Fruit fly (Drosophila melanogaster) whole organism, prepupa: Measurements from ENCODE around the gene U2af38.

ENCODE experiments used
- CG11294 ChIP-seq: fragments of 200-800 bp; sonication (Bioruptor generic); IDR thresholded peaks from 2 replicates; pipeline ENCODE4 v1.3.6; 2022; ENCODE audit warnings: missing biosample characterization, missing genetic modification characterization
- CG11762 ChIP-seq: fragments of 200-800 bp; sonication (Bioruptor generic); optimal IDR thresholded peaks from 3 replicates; lab custom pipeline; 2016; ENCODE audit warnings: missing biosample characterization, missing genetic modification characterization; ENCODE audit not compliant: insufficient read depth
- CG15336 ChIP-seq: fragments of 200-800 bp; sonication (Bioruptor generic); IDR thresholded peaks from 2 replicates; pipeline ENCODE4 v1.3.6; 2022; ENCODE audit warnings: missing biosample characterization, missing genetic modification characterization
- CG1621 ChIP-seq: fragments of 200-800 bp; sonication (Bioruptor generic); optimal IDR thresholded peaks from 3 replicates; lab custom pipeline; 2018; ENCODE audit warnings: missing biosample characterization, mild to moderate bottlenecking, missing genetic modification characterization
- CG16779 ChIP-seq: fragments of 200-800 bp; sonication (Bioruptor generic); optimal IDR thresholded peaks from 3 replicates; lab custom pipeline; 2017; ENCODE audit warnings: missing biosample characterization, mild to moderate bottlenecking, missing genetic modification characterization
- CG3032 ChIP-seq: fragments of 200-800 bp; optimal IDR thresholded peaks from 2 replicates; lab custom pipeline; 2019; ENCODE audit warnings: missing biosample characterization, mild to moderate bottlenecking, missing genetic modification characterization, moderate library complexity
- CG31627 ChIP-seq: fragments of 200-800 bp; sonication (Bioruptor generic); optimal IDR thresholded peaks from 3 replicates; lab custom pipeline; 2016; ENCODE audit warnings: missing biosample characterization, missing genetic modification characterization
- CG32006 ChIP-seq: fragments of 200-800 bp; sonication (Bioruptor generic); optimal IDR thresholded peaks from 3 replicates; lab custom pipeline; 2017; ENCODE audit warnings: missing biosample characterization, mild to moderate bottlenecking, missing genetic modification characterization
- CG3919 ChIP-seq: fragments of 200-800 bp; sonication (Bioruptor generic); optimal IDR thresholded peaks from 3 replicates; lab custom pipeline; 2016; ENCODE audit warnings: missing biosample characterization, missing genetic modification characterization
- CG6163 ChIP-seq: fragments of 200-800 bp; sonication (Bioruptor generic); IDR thresholded peaks from 3 replicates; pipeline ENCODE4 v1.3.6; 2022; ENCODE audit warnings: missing biosample characterization, missing genetic modification characterization
- CG6276 ChIP-seq: fragments of 200-800 bp; sonication (Bioruptor generic); optimal IDR thresholded peaks from 2 replicates; lab custom pipeline; 2017; ENCODE audit warnings: missing biosample characterization, mild to moderate bottlenecking, missing genetic modification characterization
- CG6792 ChIP-seq: fragments of 200-800 bp; sonication (Bioruptor generic); optimal IDR thresholded peaks from 3 replicates; lab custom pipeline; 2016; ENCODE audit warnings: missing biosample characterization, missing genetic modification characterization
- CG6854 ChIP-seq: fragments of 200-800 bp; sonication (Bioruptor generic); optimal IDR thresholded peaks from 2 replicates; lab custom pipeline; 2017; ENCODE audit warnings: missing biosample characterization, mild to moderate bottlenecking, missing genetic modification characterization
- CG7368 ChIP-seq: fragments of 200-800 bp; sonication (Bioruptor generic); optimal IDR thresholded peaks from 3 replicates; lab custom pipeline; 2016; ENCODE audit warnings: missing biosample characterization, missing genetic modification characterization
- CG8119 ChIP-seq: fragments of 200-800 bp; sonication (Bioruptor generic); IDR thresholded peaks from 3 replicates; pipeline ENCODE4 v1.3.6; 2022; ENCODE audit warnings: missing biosample characterization, missing genetic modification characterization
- CG8319 ChIP-seq: fragments of 200-800 bp; sonication (Bioruptor generic); optimal IDR thresholded peaks from 3 replicates; lab custom pipeline; 2016; ENCODE audit warnings: missing biosample characterization, missing genetic modification characterization
- CG9139 ChIP-seq: fragments of 200-800 bp; sonication (Bioruptor generic); optimal IDR thresholded peaks from 3 replicates; lab custom pipeline; 2017; ENCODE audit warnings: missing biosample characterization, mild to moderate bottlenecking, missing genetic modification characterization
- Eip78C ChIP-seq: fragments of 200-800 bp; sonication (Bioruptor generic); peaks from one replicate; lab custom pipeline; 2016; ENCODE audit warnings: missing biosample characterization, missing genetic modification characterization
- Eip93F ChIP-seq: fragments of 200-800 bp; sonication (Bioruptor generic); optimal IDR thresholded peaks from 2 replicates; lab custom pipeline; 2016; ENCODE audit warnings: missing biosample characterization, mild to moderate bottlenecking, missing genetic modification characterization
- Ets21C ChIP-seq: fragments of 200-800 bp; sonication (Bioruptor generic); optimal IDR thresholded peaks from 3 replicates; lab custom pipeline; 2016; ENCODE audit warnings: missing biosample characterization, missing genetic modification characterization
- Ets96B ChIP-seq: fragments of 200-800 bp; optimal IDR thresholded peaks from 2 replicates; lab custom pipeline; 2019; ENCODE audit warnings: missing biosample characterization, mild to moderate bottlenecking, missing genetic modification characterization, moderate library complexity
- Hr4 ChIP-seq: fragments of 200-800 bp; sonication (Bioruptor generic); optimal IDR thresholded peaks from 3 replicates; lab custom pipeline; 2016; ENCODE audit warnings: missing biosample characterization, missing genetic modification characterization
- Lpt ChIP-seq: fragments of 200-800 bp; sonication (Bioruptor generic); optimal IDR thresholded peaks from 3 replicates; lab custom pipeline; 2016; ENCODE audit warnings: missing biosample characterization, missing genetic modification characterization
- Met ChIP-seq: fragments of 200-800 bp; sonication (Bioruptor generic); optimal IDR thresholded peaks from 3 replicates; lab custom pipeline; 2016; ENCODE audit warnings: missing biosample characterization, missing genetic modification characterization
- OdsH ChIP-seq: fragments of 200-800 bp; sonication (Bioruptor generic); optimal IDR thresholded peaks from 3 replicates; lab custom pipeline; 2016; ENCODE audit warnings: missing biosample characterization, missing genetic modification characterization
- achi ChIP-seq: fragments of 200-800 bp; sonication (Bioruptor generic); optimal IDR thresholded peaks from 3 replicates; lab custom pipeline; 2016; ENCODE audit warnings: missing biosample characterization, missing genetic modification characterization
- acj6 ChIP-seq: fragments of 200-800 bp; sonication (Bioruptor generic); optimal IDR thresholded peaks from 3 replicates; lab custom pipeline; 2016; ENCODE audit warnings: missing biosample characterization, missing genetic modification characterization
- dac ChIP-seq: fragments of 200-800 bp; sonication (Bioruptor generic); optimal IDR thresholded peaks from 2 replicates; lab custom pipeline; 2017; ENCODE audit warnings: missing biosample characterization, mild to moderate bottlenecking, missing genetic modification characterization
- dsx ChIP-seq: fragments of 200-800 bp; optimal IDR thresholded peaks from 3 replicates; lab custom pipeline; 2019; ENCODE audit warnings: missing biosample characterization, mild to moderate bottlenecking, missing genetic modification characterization, moderate library complexity; ENCODE audit not compliant: poor library complexity, severe bottlenecking
- eg ChIP-seq: fragments of 200-800 bp; sonication (Bioruptor generic); IDR thresholded peaks from 3 replicates; pipeline ENCODE4 v1.3.6; 2022; ENCODE audit warnings: missing biosample characterization, missing genetic modification characterization
- fd59A ChIP-seq: fragments of 200-800 bp; sonication (Bioruptor generic); optimal IDR thresholded peaks from 2 replicates; lab custom pipeline; 2017; ENCODE audit warnings: missing biosample characterization, mild to moderate bottlenecking, missing genetic modification characterization, missing genetic modification reagents
- fkh ChIP-seq: fragments of 200-800 bp; sonication (Bioruptor generic); optimal IDR thresholded peaks from 3 replicates; lab custom pipeline; 2017; ENCODE audit warnings: missing biosample characterization, mild to moderate bottlenecking, missing genetic modification characterization, moderate library complexity
- lz ChIP-seq: fragments of 200-800 bp; sonication (Bioruptor generic); optimal IDR thresholded peaks from 3 replicates; lab custom pipeline; 2016; ENCODE audit warnings: missing biosample characterization, missing genetic modification characterization
- net ChIP-seq: fragments of 200-800 bp; sonication (Bioruptor generic); optimal IDR thresholded peaks from 3 replicates; lab custom pipeline; 2016; ENCODE audit warnings: missing biosample characterization, missing genetic modification characterization
- pdm3 ChIP-seq: fragments of 200-800 bp; sonication (Bioruptor generic); optimal IDR thresholded peaks from 3 replicates; lab custom pipeline; 2016; ENCODE audit warnings: missing biosample characterization, missing genetic modification characterization
- salr ChIP-seq, 2 experiments: fragments of 200-800 bp; sonication (Bioruptor generic); optimal IDR thresholded peaks; 3 replicates each; lab custom pipeline; 2016 to 2018; ENCODE audit warnings: missing biosample characterization in 2 of 2, missing genetic modification characterization in 2 of 2, mild to moderate bottlenecking in 1 of 2
- spab ChIP-seq: fragments of 200-800 bp; sonication (Bioruptor generic); optimal IDR thresholded peaks from 2 replicates; lab custom pipeline; 2017; ENCODE audit warnings: missing biosample characterization, mild to moderate bottlenecking, missing genetic modification characterization, missing genetic modification reagents
- ss ChIP-seq, 2 experiments: fragments of 200-800 bp; sonication (Bioruptor generic); optimal IDR thresholded peaks; 2 replicates in 1 of 2; 3 replicates in 1 of 2; lab custom pipeline; 2017 to 2018; ENCODE audit warnings: mild to moderate bottlenecking in 2 of 2, missing biosample characterization in 2 of 2, missing genetic modification characterization in 2 of 2, moderate library complexity in 1 of 2
- svp ChIP-seq: fragments of 200-800 bp; sonication (Bioruptor generic); peaks from one replicate; lab custom pipeline; 2016; ENCODE audit warnings: missing biosample characterization, missing genetic modification characterization

U2af38 gene

dm6 chr2L:309812-310431 is 15.4 kb upstream of the U2af38 start:
- no peak for TF ChIP-seq achi (GFP tag; lab: Kevin White, UChicago)
- TF ChIP-seq pdm3 (GFP tag; lab: Kevin White, UChicago), result no peak
- TF ChIP-seq Met (GFP tag; lab: Kevin White, UChicago), result no peak
- no peak for TF ChIP-seq CG6854 (GFP tag; lab: Kevin White, UChicago)
- no peak for TF ChIP-seq net (GFP tag; lab: Kevin White, UChicago)
- no peak for TF ChIP-seq Hr4 (GFP tag; lab: Kevin White, UChicago)
- TF ChIP-seq salr (GFP tag; optimal IDR thresholded peaks at IDR 0.05; lab: Kevin White, UChicago), result no peak
- TF ChIP-seq fkh, result peak; percentile 59
- TF ChIP-seq CG6276 (GFP tag; lab: Kevin White, UChicago), result no peak
- TF ChIP-seq spab (GFP tag; lab: Kevin White, UChicago), result no peak
- peak; percentile 25; the same call in 1 of the 2 replicates for TF ChIP-seq CG15336 (GFP tag; lab: Robert Waterston, UW)
- no peak for TF ChIP-seq CG31627 (GFP tag; lab: Kevin White, UChicago)
- TF ChIP-seq CG8119 (GFP tag; lab: Robert Waterston, UW), result 0 out of 3 replicates have a peak, but pooled peaks have one; percentile 26
- TF ChIP-seq svp, result peak; percentile 66
- TF ChIP-seq CG6792 (GFP tag; lab: Kevin White, UChicago), result no peak
- TF ChIP-seq Eip78C (GFP tag; lab: Kevin White, UChicago), result peak; percentile 39
- TF ChIP-seq CG3919 (GFP tag; lab: Kevin White, UChicago), result no peak
- TF ChIP-seq eg, result peak; percentile 57; the same call in 1 of the 3 replicates

- TF ChIP-seq Ets21C, result no peak
- no peak for TF ChIP-seq CG16779 (tag; lab: Kevin White, UChicago)
- no peak for TF ChIP-seq CG32006
- TF ChIP-seq CG1621 (tag; lab: Kevin White, UChicago), result no peak
- TF ChIP-seq CG6163, result no peak
- no peak for TF ChIP-seq CG31627 (GFP tag; lab: Kevin White, UChicago)
- peak; percentile 5 for TF ChIP-seq OdsH (GFP tag; lab: Kevin White, UChicago)
- TF ChIP-seq Eip78C (GFP tag; lab: Kevin White, UChicago), result peak; percentile 29
- no peak for TF ChIP-seq CG7368
These were observed 14.7 kb upstream of the U2af38 start for dm6 chr2L:309177-309576.

DNA sequence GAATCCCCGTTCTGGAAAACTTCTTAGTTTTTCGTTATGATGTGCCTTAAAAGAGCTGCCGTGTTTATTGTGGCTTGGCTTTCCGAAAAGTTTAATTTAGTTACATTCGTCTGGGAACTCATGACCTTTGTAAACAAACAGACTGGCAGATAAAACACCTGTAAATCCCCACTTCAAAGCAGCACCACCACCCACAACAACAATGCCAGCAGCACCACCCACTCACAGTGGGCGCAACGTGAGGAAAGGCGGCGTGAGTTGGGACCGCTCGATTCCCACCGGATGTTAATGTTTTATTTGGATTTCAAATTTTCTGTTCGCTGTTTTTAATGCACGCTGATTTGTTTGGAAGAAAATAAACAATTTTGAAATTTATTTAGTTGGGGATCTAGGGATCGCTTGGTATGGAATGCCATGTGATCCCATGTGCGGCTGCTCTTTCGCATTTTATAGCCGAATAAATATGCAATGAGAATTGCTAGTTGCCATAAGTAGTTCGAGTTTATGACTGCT is 13.8 kb upstream of the U2af38 start:
- TF ChIP-seq lz (GFP tag; lab: Kevin White, UChicago) (no peak), svp (peak; percentile 64)

DNA sequence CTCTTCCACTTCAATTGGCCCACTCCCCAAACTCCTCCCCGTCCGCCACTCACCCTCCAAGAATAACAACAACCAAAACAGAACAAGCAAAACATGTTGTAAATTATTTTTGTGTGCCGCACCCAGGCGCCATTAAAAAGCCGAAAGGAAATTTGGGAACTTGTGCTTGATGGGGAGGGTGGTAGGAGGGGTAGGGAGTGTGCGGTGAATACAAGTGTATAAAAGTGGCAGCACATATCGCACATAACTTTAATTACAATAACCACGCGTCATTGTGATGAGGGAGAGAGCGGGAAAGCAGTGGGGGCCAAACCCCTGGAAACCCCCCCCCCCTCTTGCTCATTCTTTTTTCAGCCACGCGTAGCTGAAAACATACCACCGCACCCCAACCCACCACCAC is 12.6 kb upstream of the U2af38 start:
- TF ChIP-seq CG7368, result no peak
- TF ChIP-seq CG11294 (GFP tag; lab: Robert Waterston, UW), result no peak
- no peak for TF ChIP-seq CG8319 (GFP tag; lab: Kevin White, UChicago)
- no peak for TF ChIP-seq CG8119 (GFP tag; lab: Robert Waterston, UW)
- no peak for TF ChIP-seq spab (GFP tag; lab: Kevin White, UChicago)
- no peak for TF ChIP-seq Ets96B (tag; lab: Kevin White, UChicago)
- TF ChIP-seq CG3032 (tag; lab: Kevin White, UChicago), result no peak
- TF ChIP-seq fd59A, result no peak
- no peak for TF ChIP-seq CG11762
- no peak for TF ChIP-seq acj6 (GFP tag; lab: Kevin White, UChicago)
- no peak for TF ChIP-seq eg
- TF ChIP-seq CG9139 (GFP tag; lab: Kevin White, UChicago), result no peak
- TF ChIP-seq dsx (GFP tag; lab: Kevin White, UChicago), result no peak
- TF ChIP-seq dac (GFP tag; lab: Kevin White, UChicago), result no peak
- TF ChIP-seq Eip93F (GFP tag; lab: Kevin White, UChicago), result no peak
- TF ChIP-seq ss (GFP tag; optimal IDR thresholded peaks at IDR 0.05; lab: Kevin White, UChicago), result no peak
- TF ChIP-seq Lpt (GFP tag; lab: Kevin White, UChicago), result no peak
